Worm (Caenorhabditis elegans) whole organism, L3 larva: Measurements from ENCODE around the gene scl-7.
A peak's percentile ranks its signal among the peaks of the same experiment; 100 is the strongest.

Experiments used
- R02D3.7 ChIP-seq: fragments of 150-350 bp; optimal IDR thresholded peaks from 2 replicates; lab custom pipeline; 2014; ENCODE audit warnings: missing biosample characterization, missing genetic modification characterization
- ZK546.5 ChIP-seq: sonication (generic microtip); optimal IDR thresholded peaks from 2 replicates; lab custom pipeline; 2017; ENCODE audit warnings: missing biosample characterization, missing genetic modification characterization
- aly-2 ChIP-seq: fragments of 150-350 bp; optimal IDR thresholded peaks from 2 replicates; lab custom pipeline; 2014; ENCODE audit warnings: missing biosample characterization, missing genetic modification characterization
- ceh-16 ChIP-seq: sonication (generic microtip); optimal IDR thresholded peaks from 2 replicates; lab custom pipeline; 2017; ENCODE audit warnings: missing biosample characterization, missing genetic modification characterization
- ceh-28 ChIP-seq: fragments of 150-350 bp; optimal IDR thresholded peaks from 2 replicates; lab custom pipeline; 2014; ENCODE audit warnings: missing biosample characterization, missing genetic modification reagents, missing genetic modification characterization
- ceh-82 ChIP-seq: fragments of 150-350 bp; optimal IDR thresholded peaks from 2 replicates; lab custom pipeline; 2014; ENCODE audit warnings: missing biosample characterization, missing genetic modification characterization
- ceh-9 ChIP-seq: sonication (generic microtip); optimal IDR thresholded peaks from 2 replicates; lab custom pipeline; 2018; ENCODE audit warnings: missing biosample characterization, missing genetic modification characterization
- daf-12 ChIP-seq: fragments of 150-350 bp; optimal IDR thresholded peaks from 2 replicates; lab custom pipeline; 2014; ENCODE audit warnings: missing biosample characterization, missing genetic modification reagents, missing genetic modification characterization
- egl-27 ChIP-seq: sonication (generic microtip); optimal IDR thresholded peaks from 4 replicates; lab custom pipeline; 2017; ENCODE audit warnings: missing biosample characterization, missing genetic modification reagents, missing genetic modification characterization
- egl-5 ChIP-seq: fragments of 150-350 bp; optimal IDR thresholded peaks from 2 replicates; lab custom pipeline; 2017; ENCODE audit warnings: missing biosample characterization, missing genetic modification reagents, missing genetic modification characterization, inconsistent platforms
- elt-1 ChIP-seq: fragments of 150-350 bp; optimal IDR thresholded peaks from 2 replicates; lab custom pipeline; 2014; ENCODE audit warnings: missing biosample characterization, missing genetic modification characterization
- elt-3 ChIP-seq, 3 experiments: fragments of 150-350 bp in 1 of 3; sonication (generic microtip) in 2 of 3; optimal IDR thresholded peaks; 2 replicates in 2 of 3; 4 replicates in 1 of 3; lab custom pipeline; 2014 to 2017; ENCODE audit warnings: missing biosample characterization in 3 of 3, missing genetic modification characterization in 3 of 3
- eor-1 ChIP-seq, 2 experiments: fragments of 150-350 bp; optimal IDR thresholded peaks; 2 replicates each; lab custom pipeline; 2014 to 2018; ENCODE audit warnings: missing biosample characterization in 2 of 2, missing genetic modification characterization in 2 of 2
- fkh-2 ChIP-seq: fragments of 150-350 bp; optimal IDR thresholded peaks from 2 replicates; lab custom pipeline; 2014; ENCODE audit warnings: missing biosample characterization, missing genetic modification reagents, missing genetic modification characterization
- fos-1 ChIP-seq: fragments of 150-350 bp; optimal IDR thresholded peaks from 2 replicates; lab custom pipeline; 2014; ENCODE audit warnings: missing biosample characterization, missing genetic modification characterization
- jun-1 ChIP-seq: fragments of 150-350 bp; optimal IDR thresholded peaks from 2 replicates; lab custom pipeline; 2014; ENCODE audit warnings: missing biosample characterization, missing genetic modification reagents, missing genetic modification characterization
- lin-39 ChIP-seq: fragments of 150-350 bp; optimal IDR thresholded peaks from 2 replicates; lab custom pipeline; 2018; ENCODE audit warnings: missing biosample characterization, missing genetic modification reagents, missing genetic modification characterization
- lsy-12 ChIP-seq: sonication (generic microtip); optimal IDR thresholded peaks from 2 replicates; lab custom pipeline; 2016; ENCODE audit warnings: mild to moderate bottlenecking, missing genetic modification characterization, missing compliant biosample characterization
- mdl-1 ChIP-seq: fragments of 150-350 bp; optimal IDR thresholded peaks from 2 replicates; lab custom pipeline; 2014; ENCODE audit warnings: missing biosample characterization, missing genetic modification characterization
- mml-1 ChIP-seq: fragments of 150-350 bp; sonication (generic microtip); optimal IDR thresholded peaks from 3 replicates; lab custom pipeline; 2014; ENCODE audit warnings: missing biosample characterization, missing genetic modification characterization
- nfya-1 ChIP-seq: sonication (generic microtip); optimal IDR thresholded peaks from 2 replicates; lab custom pipeline; 2017; ENCODE audit warnings: missing genetic modification characterization, mild to moderate bottlenecking, missing compliant biosample characterization, antibody characterized with exemption, moderate library complexity; ENCODE audit not compliant: insufficient read depth
- nhr-12 ChIP-seq: fragments of 150-350 bp; optimal IDR thresholded peaks from 2 replicates; lab custom pipeline; 2014; ENCODE audit warnings: missing biosample characterization, missing genetic modification characterization
- nhr-23 ChIP-seq: fragments of 150-350 bp; optimal IDR thresholded peaks from 2 replicates; lab custom pipeline; 2014; ENCODE audit warnings: missing biosample characterization, missing genetic modification reagents, missing genetic modification characterization
- nhr-237 ChIP-seq: fragments of 150-350 bp; optimal IDR thresholded peaks from 2 replicates; lab custom pipeline; 2014; ENCODE audit warnings: missing biosample characterization, missing genetic modification characterization
- nhr-25 ChIP-seq: sonication (generic microtip); optimal IDR thresholded peaks from 2 replicates; lab custom pipeline; 2017; ENCODE audit warnings: missing biosample characterization, missing genetic modification characterization
- nhr-28 ChIP-seq: fragments of 150-350 bp; optimal IDR thresholded peaks from 2 replicates; lab custom pipeline; 2014; ENCODE audit warnings: missing biosample characterization, missing genetic modification characterization
- nhr-43 ChIP-seq: sonication (generic microtip); optimal IDR thresholded peaks from 2 replicates; lab custom pipeline; 2016; ENCODE audit warnings: mild to moderate bottlenecking, missing genetic modification characterization, missing compliant biosample characterization; ENCODE audit not compliant: poor library complexity, severe bottlenecking
- nhr-67 ChIP-seq: fragments of 150-350 bp; optimal IDR thresholded peaks from 2 replicates; lab custom pipeline; 2014; ENCODE audit warnings: missing biosample characterization, missing genetic modification characterization
- nhr-76 ChIP-seq: fragments of 150-350 bp; sonication (generic microtip); optimal IDR thresholded peaks from 5 replicates; lab custom pipeline; 2014; ENCODE audit warnings: missing biosample characterization, missing genetic modification characterization
- pha-4 ChIP-seq: fragments of 150-350 bp; optimal IDR thresholded peaks from 2 replicates; lab custom pipeline; 2014; ENCODE audit warnings: missing biosample characterization, missing genetic modification reagents, missing genetic modification characterization
- pqm-1 ChIP-seq: fragments of 150-350 bp; optimal IDR thresholded peaks from 2 replicates; lab custom pipeline; 2017; ENCODE audit warnings: missing biosample characterization, missing genetic modification characterization, inconsistent platforms
- skn-1 ChIP-seq: fragments of 150-350 bp; optimal IDR thresholded peaks from 2 replicates; lab custom pipeline; 2014; ENCODE audit warnings: missing biosample characterization, missing genetic modification characterization
- snpc-4 ChIP-seq: fragments of 150-350 bp; optimal IDR thresholded peaks from 2 replicates; lab custom pipeline; 2014; ENCODE audit warnings: missing biosample characterization, missing genetic modification characterization
- tbx-2 ChIP-seq: sonication (generic microtip); optimal IDR thresholded peaks from 2 replicates; lab custom pipeline; 2016; ENCODE audit warnings: mild to moderate bottlenecking, missing genetic modification characterization, missing compliant biosample characterization
- unc-39 ChIP-seq: sonication (generic microtip); optimal IDR thresholded peaks from 4 replicates; lab custom pipeline; 2017; ENCODE audit warnings: missing biosample characterization, missing genetic modification characterization
- unc-62 ChIP-seq: fragments of 150-350 bp; sonication (generic microtip); optimal IDR thresholded peaks from 4 replicates; lab custom pipeline; 2014; ENCODE audit warnings: missing biosample characterization, missing genetic modification reagents, missing genetic modification characterization
- zag-1 ChIP-seq: fragments of 150-350 bp; optimal IDR thresholded peaks from 2 replicates; lab custom pipeline; 2014; ENCODE audit warnings: missing biosample characterization, missing genetic modification characterization
- ztf-11 ChIP-seq: fragments of 150-350 bp; optimal IDR thresholded peaks from 2 replicates; lab custom pipeline; 2014; ENCODE audit warnings: missing biosample characterization, missing genetic modification characterization

The scl-7 gene

DNA sequence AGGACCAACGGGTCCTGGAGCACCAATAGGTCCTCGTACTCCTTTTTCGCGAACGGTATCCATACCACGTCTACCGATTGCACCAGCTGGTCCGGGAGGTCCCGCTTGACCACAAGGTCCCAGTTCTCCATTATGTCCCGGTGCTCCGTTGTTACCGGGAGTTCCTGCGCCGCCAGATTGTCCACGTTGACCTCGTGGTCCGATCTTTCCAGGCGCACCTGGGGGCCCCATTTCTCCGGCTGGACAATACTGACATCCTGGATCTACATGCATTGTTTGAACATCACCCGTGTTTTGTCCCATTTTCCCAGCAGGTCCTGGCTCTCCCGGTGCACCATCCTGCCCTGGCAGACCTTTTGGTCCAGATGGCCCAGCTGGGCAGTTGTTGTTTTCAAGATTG is 4.2 kb upstream of the scl-7 start:
- TF ChIP-seq ZK546.5 (tag; lab: Kevin White, UChicago), result no peak
- no peak for TF ChIP-seq elt-3 (tag; optimal IDR thresholded peaks at IDR 0.05; lab: Kevin White, UChicago)
- no peak for TF ChIP-seq elt-1 (tag; lab: Kevin White, UChicago)
- no peak for TF ChIP-seq ceh-28 (tag; lab: Kevin White, UChicago)
- TF ChIP-seq eor-1 (tag; optimal IDR thresholded peaks at IDR 0.05; lab: Kevin White, UChicago), result no peak

DNA sequence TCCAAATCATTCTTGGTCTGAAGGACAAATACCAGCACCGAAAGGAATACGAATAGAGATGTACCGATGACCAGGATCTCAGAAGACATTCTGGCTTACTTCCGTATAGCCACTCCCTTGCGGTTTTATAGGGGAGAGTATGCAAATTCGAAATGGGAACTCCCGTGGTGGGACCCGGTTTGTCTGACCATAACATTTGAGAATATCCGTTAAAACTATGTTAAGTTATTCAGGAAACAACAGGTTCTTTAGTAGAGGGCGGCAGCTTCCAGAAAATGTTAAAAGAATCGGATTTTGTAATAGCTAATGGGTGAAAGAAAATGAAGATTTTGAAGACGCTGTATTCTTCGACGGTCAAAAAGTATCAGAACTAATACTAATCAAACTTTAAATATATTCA is 3.0 kb upstream of the scl-7 start, which contains the start of gene col-131:
col-131 (minus strand) TSS at position 101 of the 400 bp plus-strand sequence.
- TF ChIP-seq nhr-67 (tag; lab: Kevin White, UChicago), result no peak
- no peak for TF ChIP-seq ceh-28 (tag; lab: Kevin White, UChicago)
- no peak for TF ChIP-seq nhr-76 (tag; lab: Kevin White, UChicago)
- no peak for TF ChIP-seq nhr-237 (tag; lab: Kevin White, UChicago)
- no peak for TF ChIP-seq aly-2
- TF ChIP-seq nhr-23 (tag; lab: Kevin White, UChicago), result no peak
- no peak for TF ChIP-seq zag-1 (tag; lab: Kevin White, UChicago)
- no peak for TF ChIP-seq tbx-2 (tag; lab: Kevin White, UChicago)
- TF ChIP-seq fkh-2 (tag; lab: Kevin White, UChicago), result no peak
- no peak for TF ChIP-seq R02D3.7
- TF ChIP-seq nhr-12 (tag; lab: Kevin White, UChicago), result no peak

DNA sequence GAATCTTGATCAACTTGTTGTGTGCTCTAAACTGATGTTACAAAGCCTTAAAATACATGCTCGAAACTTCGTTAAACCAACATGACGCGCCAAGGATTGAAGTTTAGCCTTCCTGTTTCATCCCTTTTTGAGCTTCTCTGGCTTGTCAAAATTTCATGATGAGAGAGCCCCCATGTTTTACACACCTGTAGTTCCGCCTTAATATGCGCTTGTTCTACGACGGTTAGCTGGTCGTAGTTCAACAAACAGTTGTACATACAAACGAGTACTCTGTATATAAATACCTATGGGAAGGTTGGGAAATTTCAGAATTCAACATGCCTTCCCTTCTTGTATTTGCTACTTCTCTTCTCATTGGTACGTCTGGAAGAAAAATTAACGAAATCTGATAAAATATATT is 1.8 kb upstream of the scl-7 start, which contains the start of gene scl-6:
scl-6 (plus strand) TSS at position 301 of the 400 bp plus-strand sequence.
- TF ChIP-seq fkh-2 (tag; lab: Kevin White, UChicago), result no peak
- TF ChIP-seq unc-62 (GFP tag; lab: Kevin White, UChicago), result no peak
- TF ChIP-seq pqm-1 (tag; lab: Kevin White, UChicago), result no peak
- no peak for TF ChIP-seq snpc-4 (tag; lab: Kevin White, UChicago)
- no peak for TF ChIP-seq skn-1 (tag; lab: Kevin White, UChicago)
- no peak for TF ChIP-seq ceh-16
- no peak for TF ChIP-seq nhr-237 (tag; lab: Kevin White, UChicago)
- no peak for TF ChIP-seq nhr-23 (tag; lab: Kevin White, UChicago)
- no peak for TF ChIP-seq lin-39 (tag; lab: Kevin White, UChicago)
- TF ChIP-seq nfya-1 (tag; lab: Kevin White, UChicago), result no peak
- no peak for TF ChIP-seq egl-27 (tag; lab: Kevin White, UChicago)
- no peak for TF ChIP-seq eor-1 (tag; optimal IDR thresholded peaks at IDR 0.05; lab: Kevin White, UChicago)
- TF ChIP-seq lsy-12, result no peak
- no peak for TF ChIP-seq ceh-9 (tag; lab: Kevin White, UChicago)
- no peak for TF ChIP-seq mml-1 (tag; lab: Kevin White, UChicago)
- TF ChIP-seq nhr-76 (tag; lab: Kevin White, UChicago), result no peak

DNA sequence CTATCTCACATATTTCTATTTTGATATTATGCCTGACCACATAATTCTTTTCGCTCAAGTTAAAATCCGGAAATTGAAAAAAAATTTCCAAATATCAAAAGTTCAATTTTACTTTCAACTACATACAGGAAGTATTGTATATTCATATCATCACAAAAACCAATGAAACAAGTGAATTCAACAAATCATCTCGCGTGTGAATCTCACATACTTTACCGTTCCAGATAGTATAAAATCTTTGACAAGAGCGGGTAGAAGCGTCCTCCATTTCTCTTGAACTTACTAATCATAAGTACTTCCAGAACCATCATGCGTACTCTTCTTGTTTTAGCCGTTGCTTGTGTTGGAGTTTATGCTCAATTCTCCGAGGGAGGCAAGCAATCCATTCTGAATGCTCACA is 1.2 kb downstream of the scl-7 start, which contains the start of gene scl-8:
scl-8 (plus strand) TSS at position 301 of the 400 bp plus-strand sequence.
- TF ChIP-seq pha-4 (tag; lab: Kevin White, UChicago) (no peak), unc-39 (no peak), nfya-1 (tag; lab: Kevin White, UChicago) (no peak), nhr-28 (tag; lab: Kevin White, UChicago) (no peak), aly-2 (no peak)

DNA sequence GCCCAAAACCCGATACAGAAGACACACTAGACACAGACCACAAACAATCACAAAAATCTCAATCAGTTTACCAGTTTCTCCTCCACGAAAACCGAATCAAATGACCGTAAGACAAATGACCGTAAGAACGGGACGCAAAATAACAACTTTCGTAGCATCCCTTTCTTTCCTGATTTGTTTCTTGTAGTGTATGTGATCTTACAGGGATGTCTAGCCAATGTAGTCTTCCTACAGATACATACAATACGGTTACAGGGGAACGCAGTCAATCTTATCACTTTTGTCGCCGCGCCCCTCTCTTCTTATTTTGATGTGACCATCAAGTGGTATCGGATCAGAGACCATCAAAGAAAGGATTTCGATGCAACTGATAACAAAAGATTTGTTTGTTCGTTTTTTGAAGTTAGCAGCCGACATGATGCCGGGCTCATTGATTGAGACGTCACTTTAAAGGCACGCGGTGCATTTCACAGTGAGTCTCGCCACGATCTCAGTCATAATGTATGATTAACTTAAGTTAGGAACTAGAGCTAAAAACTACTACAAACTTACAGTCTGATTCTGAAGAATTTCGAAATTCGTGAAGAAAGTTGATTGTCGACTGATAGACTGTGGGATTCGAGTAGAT is 5.5 kb downstream of the scl-7 start:
- no peak for TF ChIP-seq egl-5
- TF ChIP-seq aly-2, result no peak
- no peak for TF ChIP-seq skn-1 (tag; lab: Kevin White, UChicago)
- TF ChIP-seq ztf-11, result no peak
- no peak for TF ChIP-seq jun-1 (tag; lab: Kevin White, UChicago)
- TF ChIP-seq egl-27 (tag; lab: Kevin White, UChicago), result no peak
- TF ChIP-seq mml-1 (tag; lab: Kevin White, UChicago), result no peak
- TF ChIP-seq nhr-23 (tag; lab: Kevin White, UChicago), result peak; percentile 51
- no peak for TF ChIP-seq nhr-67 (tag; lab: Kevin White, UChicago)
- peak; percentile 17 for TF ChIP-seq nhr-25 (tag; lab: Kevin White, UChicago)
- no peak for TF ChIP-seq mdl-1 (tag; lab: Kevin White, UChicago)
- no peak for TF ChIP-seq ceh-82
- TF ChIP-seq daf-12 (tag; lab: Kevin White, UChicago), result no peak
- TF ChIP-seq nhr-12 (tag; lab: Kevin White, UChicago), result no peak
- peak in 2 of 3 experiments; percentile 43 to 47 for TF ChIP-seq elt-3 (tag; optimal IDR thresholded peaks at IDR 0.05; lab: Kevin White, UChicago)
- no peak for TF ChIP-seq fos-1
- no peak for TF ChIP-seq unc-62 (GFP tag; lab: Kevin White, UChicago)
- peak; percentile 63 for TF ChIP-seq nhr-43
- no peak for TF ChIP-seq nhr-28 (tag; lab: Kevin White, UChicago)
